Fruit fly (Drosophila melanogaster) whole organism, embryonic: ENCODE measurements around the gene Cpr67Fa1.

Experiments used
- CG30020 ChIP-seq: fragments of 200-800 bp; optimal IDR thresholded peaks from 2 replicates; lab custom pipeline; 2019; ENCODE audit warnings: missing biosample characterization, mild to moderate bottlenecking, missing genetic modification characterization, moderate library complexity
- CG3995 ChIP-seq: fragments of 200-800 bp; sonication (Bioruptor generic); optimal IDR thresholded peaks from 3 replicates; lab custom pipeline; 2016; ENCODE audit warnings: missing biosample characterization, missing genetic modification characterization
- CG4730 ChIP-seq: fragments of 200-800 bp; sonication (Bioruptor generic); IDR thresholded peaks from 2 replicates; pipeline ENCODE4 v1.3.6; 2022; ENCODE audit warnings: missing biosample characterization, missing genetic modification characterization
- Hey ChIP-seq: fragments of 200-800 bp; sonication (Bioruptor generic); optimal IDR thresholded peaks from 3 replicates; lab custom pipeline; 2018; ENCODE audit warnings: missing biosample characterization, mild to moderate bottlenecking, missing genetic modification characterization
- dpn ChIP-seq, 2 experiments: fragments of 200-800 bp; sonication (Bioruptor generic); optimal IDR thresholded peaks; 3 replicates each; lab custom pipeline; 2016; ENCODE audit warnings: missing biosample characterization in 2 of 2, missing genetic modification characterization in 2 of 2
- lmd ChIP-seq: fragments of 200-800 bp; sonication (Bioruptor generic); IDR thresholded peaks from 2 replicates; pipeline ENCODE4 v1.3.6; 2022; ENCODE audit warnings: missing biosample characterization, missing genetic modification characterization
- oc ChIP-seq: fragments of 200-800 bp; sonication (Bioruptor generic); optimal IDR thresholded peaks from 2 replicates; lab custom pipeline; 2018; ENCODE audit warnings: missing biosample characterization, mild to moderate bottlenecking, missing genetic modification characterization, moderate library complexity
- ttk ChIP-seq: fragments of 200-800 bp; sonication (Bioruptor generic); IDR thresholded peaks from 2 replicates; pipeline ENCODE4 v2.1.2; 2022; ENCODE audit warnings: missing biosample characterization, missing genetic modification characterization
- usp ChIP-seq: fragments of >200 bp; optimal IDR thresholded peaks from 2 replicates; lab custom pipeline; 2017; ENCODE audit warnings: missing biosample characterization, missing genetic modification characterization

DNA sequence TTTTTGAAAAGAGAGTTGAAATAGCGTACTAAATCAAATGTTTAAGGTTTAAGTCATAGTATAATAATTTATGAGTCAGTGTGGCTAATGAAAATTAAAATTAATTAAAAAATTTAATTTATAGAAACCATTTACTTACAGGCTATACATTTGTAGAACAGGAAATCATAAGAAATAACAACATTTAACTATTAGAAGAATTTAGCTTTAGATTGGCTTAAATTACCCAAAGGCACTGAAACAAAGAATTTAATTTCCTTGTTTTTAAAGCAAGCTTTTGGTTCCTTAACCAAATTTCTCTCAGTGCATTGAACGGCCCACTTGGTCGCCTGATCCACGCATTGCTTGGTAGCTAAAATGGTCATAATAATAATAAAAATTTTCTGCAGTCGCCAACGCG lies 13.7 kb downstream of the Cpr67Fa1 start:
- no peak for TF ChIP-seq Hey (tag; lab: Kevin White, UChicago)
- no peak for TF ChIP-seq oc (tag; lab: Kevin White, UChicago)
- TF ChIP-seq usp: no peak
- TF ChIP-seq ttk (GFP tag; lab: Robert Waterston, UW): no peak
- TF ChIP-seq dpn (GFP tag; optimal IDR thresholded peaks at IDR 0.05; lab: Kevin White, UChicago): no peak
- no peak for TF ChIP-seq CG4730 (GFP tag; lab: Robert Waterston, UW)
- no peak for TF ChIP-seq lmd (GFP tag; lab: Robert Waterston, UW)
- no peak for TF ChIP-seq CG30020
- TF ChIP-seq CG3995 (GFP tag; lab: Kevin White, UChicago): no peak
